Fruit fly (Drosophila melanogaster) whole organism, prepupa: ENCODE data around the gene Abl.

Experiments used
- CG16779 ChIP-seq: fragments of 200-800 bp; sonication (Bioruptor generic); optimal IDR thresholded peaks from 3 replicates; lab custom pipeline; 2017; ENCODE audit warnings: missing biosample characterization, mild to moderate bottlenecking, missing genetic modification characterization
- CG31627 ChIP-seq: fragments of 200-800 bp; sonication (Bioruptor generic); optimal IDR thresholded peaks from 3 replicates; lab custom pipeline; 2016; ENCODE audit warnings: missing biosample characterization, missing genetic modification characterization
- CG6854 ChIP-seq: fragments of 200-800 bp; sonication (Bioruptor generic); optimal IDR thresholded peaks from 2 replicates; lab custom pipeline; 2017; ENCODE audit warnings: missing biosample characterization, mild to moderate bottlenecking, missing genetic modification characterization
- CG7368 ChIP-seq: fragments of 200-800 bp; sonication (Bioruptor generic); optimal IDR thresholded peaks from 3 replicates; lab custom pipeline; 2016; ENCODE audit warnings: missing biosample characterization, missing genetic modification characterization
- Ets96B ChIP-seq: fragments of 200-800 bp; optimal IDR thresholded peaks from 2 replicates; lab custom pipeline; 2019; ENCODE audit warnings: missing biosample characterization, mild to moderate bottlenecking, missing genetic modification characterization, moderate library complexity
- Gug ChIP-seq: fragments of 200-800 bp; sonication (Bioruptor generic); IDR thresholded peaks from 2 replicates; pipeline ENCODE4 v1.3.6; 2022; ENCODE audit warnings: missing biosample characterization, missing genetic modification characterization
- Hr39 ChIP-seq: fragments of 200-800 bp; sonication (Bioruptor generic); optimal IDR thresholded peaks from 2 replicates; lab custom pipeline; 2016; ENCODE audit warnings: missing biosample characterization, missing genetic modification characterization
- Lpt ChIP-seq: fragments of 200-800 bp; sonication (Bioruptor generic); optimal IDR thresholded peaks from 3 replicates; lab custom pipeline; 2016; ENCODE audit warnings: missing biosample characterization, missing genetic modification characterization
- lz ChIP-seq: fragments of 200-800 bp; sonication (Bioruptor generic); optimal IDR thresholded peaks from 3 replicates; lab custom pipeline; 2016; ENCODE audit warnings: missing biosample characterization, missing genetic modification characterization

dm6 chr3L:16610201-16610600 lies 37.5 kb downstream of the Abl start, which contains the start of gene Prosbeta6:
- no peak for TF ChIP-seq CG31627 (GFP tag; lab: Kevin White, UChicago)
- no peak for TF ChIP-seq CG16779 (tag; lab: Kevin White, UChicago)
- TF ChIP-seq Lpt (GFP tag; lab: Kevin White, UChicago): no peak
- TF ChIP-seq CG6854 (GFP tag; lab: Kevin White, UChicago): no peak
- no peak for TF ChIP-seq CG7368 (GFP tag; lab: Kevin White, UChicago)
- no peak for TF ChIP-seq lz (GFP tag; lab: Kevin White, UChicago)
- no peak for TF ChIP-seq Hr39 (GFP tag; lab: Kevin White, UChicago)
- no peak for TF ChIP-seq Ets96B (tag; lab: Kevin White, UChicago)
- TF ChIP-seq Gug (GFP tag; lab: Robert Waterston, UW): no peak
